Fruit fly (Drosophila melanogaster) whole organism, wandering third instar larva: ENCODE measurements around the gene slx1.
A peak's percentile ranks its signal among the peaks of the same experiment; 100 is the strongest.

Source experiments
- Abd-B ChIP-seq: fragments of >200 bp; optimal IDR thresholded peaks from 2 replicates; lab custom pipeline; 2017; ENCODE audit warnings: missing biosample characterization, missing genetic modification characterization
- CG32264 ChIP-seq: fragments of 200-800 bp; sonication (Bioruptor generic); optimal IDR thresholded peaks from 2 replicates; lab custom pipeline; 2016; ENCODE audit warnings: missing biosample characterization, missing genetic modification characterization
- CG9705 ChIP-seq: fragments of 200-800 bp; sonication (Bioruptor generic); optimal IDR thresholded peaks from 2 replicates; lab custom pipeline; 2018; ENCODE audit warnings: missing biosample characterization, mild to moderate bottlenecking, missing genetic modification characterization
- CrebA ChIP-seq: fragments of 200-800 bp; sonication (Bioruptor generic); optimal IDR thresholded peaks from 2 replicates; lab custom pipeline; 2016; ENCODE audit warnings: missing biosample characterization, mild to moderate bottlenecking, missing genetic modification characterization, borderline replicate concordance
- Dfd ChIP-seq: fragments of >200 bp; optimal IDR thresholded peaks from 2 replicates; lab custom pipeline; 2017; ENCODE audit warnings: missing biosample characterization, missing genetic modification characterization
- GATAd ChIP-seq: sonication (Bioruptor generic); optimal IDR thresholded peaks from 2 replicates; lab custom pipeline; 2016; ENCODE audit warnings: missing biosample characterization, missing genetic modification characterization
- HLH106 ChIP-seq: fragments of 200-800 bp; optimal IDR thresholded peaks from 3 replicates; lab custom pipeline; 2019; ENCODE audit warnings: missing biosample characterization, mild to moderate bottlenecking, missing genetic modification characterization, moderate library complexity
- Hnf4 ChIP-seq: fragments of 200-800 bp; sonication (Bioruptor generic); optimal IDR thresholded peaks from 2 replicates; lab custom pipeline; 2016; ENCODE audit warnings: missing biosample characterization, mild to moderate bottlenecking, missing genetic modification characterization
- Hr78 ChIP-seq: fragments of >200 bp; optimal IDR thresholded peaks from 2 replicates; lab custom pipeline; 2017; ENCODE audit warnings: missing biosample characterization, missing genetic modification characterization
- Hr83 ChIP-seq: fragments of 200-300 bp; sonication (Bioruptor generic); optimal IDR thresholded peaks from 2 replicates; lab custom pipeline; 2016; ENCODE audit warnings: missing biosample characterization, mild to moderate bottlenecking, missing genetic modification characterization, moderate library complexity; ENCODE audit not compliant: poor library complexity, severe bottlenecking
- Jra ChIP-seq: sonication (Bioruptor generic); optimal IDR thresholded peaks from 2 replicates; lab custom pipeline; 2016; ENCODE audit warnings: missing biosample characterization, missing genetic modification characterization
- Mio ChIP-seq: sonication (Bioruptor generic); optimal IDR thresholded peaks from 2 replicates; lab custom pipeline; 2016; ENCODE audit warnings: missing biosample characterization, missing genetic modification characterization
- Myc ChIP-seq: fragments of >200 bp; optimal IDR thresholded peaks from 2 replicates; lab custom pipeline; 2017
- OdsH ChIP-seq: fragments of 200-800 bp; sonication (Bioruptor generic); optimal IDR thresholded peaks from 2 replicates; lab custom pipeline; 2016; ENCODE audit warnings: missing biosample characterization, mild to moderate bottlenecking, missing genetic modification characterization
- Sp1 ChIP-seq: fragments of 200-800 bp; sonication (Bioruptor generic); optimal IDR thresholded peaks from 3 replicates; lab custom pipeline; 2019; ENCODE audit warnings: missing biosample characterization, mild to moderate bottlenecking, missing genetic modification characterization, moderate library complexity
- Vsx2 ChIP-seq: fragments of 200-300, 225-300 bp; sonication (Bioruptor generic); optimal IDR thresholded peaks from 2 replicates; lab custom pipeline; 2018; ENCODE audit warnings: missing biosample characterization, missing genetic modification characterization; ENCODE audit not compliant: partially characterized antibody
- br ChIP-seq: fragments of 200-800 bp; sonication (Bioruptor generic); optimal IDR thresholded peaks from 2 replicates; lab custom pipeline; 2016; ENCODE audit warnings: missing biosample characterization, missing genetic modification characterization
- brk ChIP-seq: fragments of 200-800 bp; sonication (Bioruptor generic); optimal IDR thresholded peaks from 2 replicates; lab custom pipeline; 2016; ENCODE audit warnings: missing biosample characterization, mild to moderate bottlenecking, missing genetic modification characterization
- dl ChIP-seq, 2 experiments: fragments of 175-275, 200-275 bp in 1 of 2; fragments of 200-275 bp in 1 of 2; sonication (Bioruptor generic); optimal IDR thresholded peaks; lab custom pipeline; 2018; ENCODE audit warnings: mild to moderate bottlenecking in 2 of 2, missing biosample characterization in 2 of 2, missing genetic modification characterization in 2 of 2, moderate library complexity in 2 of 2; ENCODE audit not compliant: partially characterized antibody in 2 of 2, insufficient read depth in 1 of 2
- dmrt93B ChIP-seq: fragments of 200-800 bp; sonication (Bioruptor generic); optimal IDR thresholded peaks from 2 replicates; lab custom pipeline; 2018; ENCODE audit warnings: missing biosample characterization, mild to moderate bottlenecking, missing genetic modification characterization
- ey ChIP-seq: fragments of 200-800 bp; sonication (Bioruptor generic); optimal IDR thresholded peaks from 2 replicates; lab custom pipeline; 2016; ENCODE audit warnings: missing biosample characterization, missing genetic modification characterization
- foxo ChIP-seq, 2 experiments: fragments of 200-800 bp; sonication (Bioruptor generic); optimal IDR thresholded peaks; 2 replicates in 1 of 2; 3 replicates in 1 of 2; lab custom pipeline; 2016 to 2017; ENCODE audit warnings: missing biosample characterization in 2 of 2, missing genetic modification characterization in 2 of 2
- fru ChIP-seq: fragments of 200-800 bp; sonication (Bioruptor generic); optimal IDR thresholded peaks from 3 replicates; lab custom pipeline; 2016; ENCODE audit warnings: missing biosample characterization, mild to moderate bottlenecking, missing genetic modification characterization
- h ChIP-seq: fragments of 200-800 bp; sonication (Bioruptor generic); optimal IDR thresholded peaks from 3 replicates; lab custom pipeline; 2016; ENCODE audit warnings: missing biosample characterization, mild to moderate bottlenecking, missing genetic modification characterization
- lola ChIP-seq: fragments of >200 bp; optimal IDR thresholded peaks from 2 replicates; lab custom pipeline; 2017; ENCODE audit warnings: missing biosample characterization, missing genetic modification characterization
- pan ChIP-seq: fragments of >200 bp; optimal IDR thresholded peaks from 2 replicates; lab custom pipeline; 2017
- psq ChIP-seq: fragments of 200-800 bp; sonication (Bioruptor generic); optimal IDR thresholded peaks from 3 replicates; lab custom pipeline; 2017; ENCODE audit warnings: missing biosample characterization, mild to moderate bottlenecking, missing genetic modification characterization, moderate library complexity
- rgr ChIP-seq: fragments of 200-800 bp; sonication (Bioruptor generic); optimal IDR thresholded peaks from 3 replicates; lab custom pipeline; 2016; ENCODE audit warnings: missing biosample characterization, mild to moderate bottlenecking, missing genetic modification characterization
- sage ChIP-seq: fragments of 200-800 bp; sonication (Bioruptor generic); optimal IDR thresholded peaks from 2 replicates; lab custom pipeline; 2016; ENCODE audit warnings: missing biosample characterization, mild to moderate bottlenecking, missing genetic modification characterization
- sv ChIP-seq: fragments of 200-800 bp; sonication (Bioruptor generic); optimal IDR thresholded peaks from 3 replicates; lab custom pipeline; 2016; ENCODE audit warnings: missing biosample characterization, missing genetic modification characterization
- tai ChIP-seq: sonication (Bioruptor generic); optimal IDR thresholded peaks from 2 replicates; lab custom pipeline; 2016; ENCODE audit warnings: missing biosample characterization, missing genetic modification characterization
- woc ChIP-seq: sonication (Bioruptor generic); optimal IDR thresholded peaks from 2 replicates; lab custom pipeline; 2016; ENCODE audit warnings: missing biosample characterization, mild to moderate bottlenecking, missing genetic modification characterization

Gene slx1

DNA sequence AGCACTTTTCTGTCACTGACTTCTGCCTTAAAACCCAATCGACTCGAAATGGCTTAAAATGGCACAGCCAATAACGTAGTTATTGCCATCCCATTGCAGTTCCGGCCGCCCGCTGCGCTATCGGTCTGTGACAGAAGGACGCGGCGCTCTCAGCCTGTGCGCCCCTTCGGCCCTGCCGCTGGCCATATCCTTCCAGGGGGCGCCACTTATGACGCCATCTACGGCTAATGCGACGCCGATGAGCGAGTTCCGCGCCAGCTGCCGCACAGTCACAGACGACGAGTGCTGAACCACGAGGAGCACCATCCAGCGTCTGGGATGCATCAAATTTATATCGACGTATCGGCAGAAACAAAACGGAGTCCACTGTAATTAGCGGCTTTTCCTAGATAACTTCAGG lies 9.1 kb upstream of the slx1 start:
- TF ChIP-seq Hr83 (GFP tag; lab: Kevin White, UChicago) (no peak), Jra (no peak), ey (GFP tag; lab: Kevin White, UChicago) (no peak), Sp1 (GFP tag; lab: Kevin White, UChicago) (no peak), HLH106 (no peak), pan (lab: Kevin White, UChicago) (no peak), dl (GFP tag; optimal IDR thresholded peaks at IDR 0.05; lab: Kevin White, UChicago; ENCODE audit: insufficient read depth in 1 of 2, partially characterized antibody in 2 of 2) (no peak)

- TF ChIP-seq HLH106 (no peak), tai (GFP tag; lab: Kevin White, UChicago) (no peak), foxo (GFP tag; optimal IDR thresholded peaks at IDR 0.05; lab: Kevin White, UChicago) (no peak), fru (GFP tag; lab: Kevin White, UChicago) (no peak), Vsx2 (GFP tag; lab: Kevin White, UChicago) (no peak), Hnf4 (GFP tag; lab: Kevin White, UChicago) (no peak), brk (GFP tag; lab: Kevin White, UChicago) (no peak), OdsH (no peak), dmrt93B (no peak), rgr (GFP tag; lab: Kevin White, UChicago) (no peak), Hr78 (GFP tag; lab: Kevin White, UChicago) (no peak), lola (GFP tag; lab: Kevin White, UChicago) (no peak), GATAd (GFP tag; lab: Kevin White, UChicago) (no peak)
These were observed 7.3 kb upstream of the slx1 start for dm6 chr3R:4634337-4634914.

DNA sequence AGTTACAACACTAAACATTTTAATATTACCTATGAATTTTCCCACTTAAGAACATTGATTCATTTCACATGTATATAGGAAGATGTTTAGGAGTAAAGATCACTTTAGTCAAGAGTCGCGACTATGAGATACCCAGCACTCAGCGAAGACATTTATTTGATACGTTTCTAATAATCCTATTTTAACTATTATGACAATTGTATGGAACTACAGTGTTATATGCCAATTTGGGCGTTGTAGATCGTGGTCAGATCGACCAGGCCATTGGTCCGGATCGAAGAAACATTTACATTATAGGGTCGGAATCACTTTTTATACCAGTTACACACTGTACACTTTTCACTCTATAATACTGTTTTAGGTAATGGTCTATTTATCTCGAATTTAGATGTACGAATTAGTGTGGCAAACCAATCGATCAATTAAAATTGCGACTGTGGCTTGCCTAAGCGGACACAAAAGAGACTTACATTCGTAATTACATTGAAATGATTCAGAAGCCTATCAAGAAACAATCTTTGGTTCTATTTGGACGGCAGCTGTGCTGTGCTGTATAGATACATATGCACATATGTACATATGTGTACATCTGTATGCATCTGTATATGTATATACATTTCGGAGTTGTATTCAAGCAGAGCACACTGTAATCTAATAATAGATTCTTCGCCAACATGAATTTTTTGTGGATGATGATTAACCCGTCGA lies 1.1 kb upstream of the slx1 start:
- TF ChIP-seq Hr78 (GFP tag; lab: Kevin White, UChicago) (no peak), sv (GFP tag; lab: Kevin White, UChicago) (no peak), Myc (no peak), Sp1 (GFP tag; lab: Kevin White, UChicago) (no peak), Vsx2 (GFP tag; lab: Kevin White, UChicago) (no peak), CG9705 (no peak), CrebA (GFP tag; lab: Kevin White, UChicago) (no peak), dmrt93B (no peak), pan (lab: Kevin White, UChicago) (no peak), Hr83 (GFP tag; lab: Kevin White, UChicago) (no peak), dl (GFP tag; optimal IDR thresholded peaks at IDR 0.05; lab: Kevin White, UChicago; ENCODE audit: insufficient read depth in 1 of 2, partially characterized antibody in 2 of 2) (no peak), h (GFP tag; lab: Kevin White, UChicago) (no peak), GATAd (GFP tag; lab: Kevin White, UChicago) (no peak), Jra (no peak)

DNA sequence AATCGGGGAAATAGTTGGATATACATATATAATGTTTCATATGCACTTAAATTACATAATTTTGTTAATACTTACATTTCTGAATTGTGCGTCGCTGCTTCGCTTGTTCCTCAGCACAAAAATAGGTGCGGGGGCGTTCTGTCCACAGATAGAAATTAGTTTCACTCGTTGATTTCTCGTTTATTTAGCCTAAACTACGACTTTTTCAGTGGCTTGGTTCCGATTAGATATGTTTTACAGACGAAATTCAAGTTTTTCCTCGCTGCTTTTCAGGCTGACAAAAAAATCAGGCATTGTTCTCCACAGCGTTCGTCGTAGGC lies 549 bp upstream of the slx1 start:
- no peak for TF ChIP-seq GATAd (GFP tag; lab: Kevin White, UChicago)
- TF ChIP-seq Hnf4 (GFP tag; lab: Kevin White, UChicago): no peak
- no peak for TF ChIP-seq sv (GFP tag; lab: Kevin White, UChicago)
- TF ChIP-seq br (GFP tag; lab: Kevin White, UChicago): no peak
- TF ChIP-seq lola (GFP tag; lab: Kevin White, UChicago): no peak
- TF ChIP-seq Abd-B (GFP tag; lab: Kevin White, UChicago): no peak

DNA sequence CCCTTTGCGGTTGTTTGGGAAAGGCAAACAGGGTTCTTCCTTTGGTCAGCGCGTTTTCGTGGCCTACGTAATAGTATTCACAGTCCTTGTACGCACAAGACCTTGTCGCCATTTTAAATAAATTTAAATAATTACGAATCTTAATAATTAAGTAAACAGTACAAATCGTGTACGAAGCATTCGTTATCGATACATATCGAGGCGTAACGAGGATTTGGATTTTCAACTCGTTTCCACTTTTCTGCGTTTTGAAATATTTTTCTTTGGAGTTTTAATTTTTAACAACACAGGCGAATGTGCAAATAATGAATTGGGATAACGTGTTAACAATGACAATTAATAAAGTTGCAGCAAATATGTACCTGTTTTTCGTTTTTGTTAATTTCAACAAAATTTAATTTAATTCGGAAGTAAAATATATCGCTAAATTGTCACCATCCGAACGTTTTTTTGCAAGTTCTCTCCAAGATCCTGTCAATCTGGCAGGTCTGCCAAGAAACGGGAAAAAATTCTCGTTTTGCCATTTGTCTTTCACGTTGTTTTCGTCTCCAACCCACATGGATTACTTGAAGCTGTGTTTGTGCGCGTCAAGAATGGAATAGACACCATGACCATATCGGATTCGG lies 3.8 kb downstream of the slx1 start, which contains the start of the genes Dlip2 and rpk:
Gene Dlip2, minus strand, starts transcription at position 199 of the 626 bp plus-strand sequence.
Gene rpk, plus strand, starts transcription at position 525 of the 626 bp plus-strand sequence.
- TF ChIP-seq Jra: peak; percentile 1
- no peak for TF ChIP-seq CrebA (GFP tag; lab: Kevin White, UChicago)
- TF ChIP-seq Mio (GFP tag; lab: Kevin White, UChicago): no peak
- no peak for TF ChIP-seq rgr (GFP tag; lab: Kevin White, UChicago)
- no peak for TF ChIP-seq sv (GFP tag; lab: Kevin White, UChicago)
- peak; percentile 24 for TF ChIP-seq woc (GFP tag; lab: Kevin White, UChicago)
- TF ChIP-seq dmrt93B: no peak
- TF ChIP-seq psq (GFP tag; lab: Kevin White, UChicago): no peak
- no peak for TF ChIP-seq sage
- TF ChIP-seq Dfd (GFP tag; lab: Kevin White, UChicago): no peak
- TF ChIP-seq CG32264 (GFP tag; lab: Kevin White, UChicago): no peak
- TF ChIP-seq, all 38 proteins: peak for 2
